Worm (Caenorhabditis elegans) whole organism, L1 larva: Measurements from ENCODE around the gene rad-50.

Experiments used
- C04F5.9 ChIP-seq: sonication (generic microtip); optimal IDR thresholded peaks from 2 replicates; lab custom pipeline; 2016; ENCODE audit warnings: missing genetic modification characterization, missing compliant biosample characterization
- alr-1 ChIP-seq: fragments of 200-800 bp; sonication (Bioruptor generic); optimal IDR thresholded peaks from 2 replicates; lab custom pipeline; 2018; ENCODE audit warnings: borderline replicate concordance, mild to moderate bottlenecking, missing genetic modification characterization, missing compliant biosample characterization
- aly-2 ChIP-seq: fragments of 150-350 bp; optimal IDR thresholded peaks from 2 replicates; lab custom pipeline; 2014; ENCODE audit warnings: missing biosample characterization, missing genetic modification characterization
- ama-1 ChIP-seq: fragments of 150-350 bp; optimal IDR thresholded peaks from 2 replicates; lab custom pipeline; 2014
- blmp-1 ChIP-seq: fragments of 150-350 bp; optimal IDR thresholded peaks from 2 replicates; lab custom pipeline; 2014; ENCODE audit warnings: missing biosample characterization, missing genetic modification characterization
- ceh-82 ChIP-seq, 3 experiments: fragments of 150-350 bp in 1 of 3; sonication (generic microtip) in 2 of 3; optimal IDR thresholded peaks; 2 replicates each; lab custom pipeline; 2014 to 2017; ENCODE audit warnings: missing biosample characterization in 3 of 3, missing genetic modification characterization in 3 of 3
- ceh-88 ChIP-seq: fragments of 200-800 bp; sonication (Bioruptor generic); IDR thresholded peaks from 2 replicates; pipeline ENCODE4 v1.3.6; 2022; ENCODE audit warnings: missing genetic modification characterization, missing compliant biosample characterization
- ces-1 ChIP-seq: fragments of 150-350 bp; optimal IDR thresholded peaks from 2 replicates; lab custom pipeline; 2014; ENCODE audit warnings: missing biosample characterization, missing genetic modification reagents, missing genetic modification characterization
- dpl-1 ChIP-seq, 3 experiments: fragments of 150-350 bp in 2 of 3; sonication (generic microtip) in 1 of 3; optimal IDR thresholded peaks; 2 replicates each; lab custom pipeline; 2014 to 2017; ENCODE audit warnings: missing biosample characterization in 3 of 3, missing genetic modification characterization in 3 of 3, missing genetic modification reagents in 3 of 3
- efl-1 ChIP-seq, 4 experiments: fragments of 150-350 bp; optimal IDR thresholded peaks in 3 of 4; peaks in 1 of 4; 1 replicate in 1 of 4; 2 replicates in 3 of 4; lab custom pipeline; 2014; ENCODE audit warnings: missing biosample characterization in 2 of 4, missing genetic modification characterization in 2 of 4, missing genetic modification reagents in 2 of 4
- elt-3 ChIP-seq, 6 experiments: fragments of 150-350 bp in 1 of 6; sonication (generic microtip); optimal IDR thresholded peaks; 2 replicates each; lab custom pipeline; 2017 to 2018; ENCODE audit warnings: missing biosample characterization in 6 of 6, missing genetic modification characterization in 6 of 6, inconsistent platforms in 1 of 6
- ets-5 ChIP-seq: fragments of 200-800 bp; sonication (Bioruptor generic); IDR thresholded peaks from 2 replicates; pipeline ENCODE4 v1.3.6; 2022; ENCODE audit warnings: missing genetic modification characterization, missing compliant biosample characterization
- fkh-10 ChIP-seq: sonication (generic microtip); optimal IDR thresholded peaks from 2 replicates; lab custom pipeline; 2017; ENCODE audit warnings: missing biosample characterization, missing genetic modification reagents, missing genetic modification characterization
- grh-1 ChIP-seq: fragments of 200-800 bp; sonication (Bioruptor generic); IDR thresholded peaks from 2 replicates; pipeline ENCODE4 v1.3.6; 2022; ENCODE audit warnings: missing genetic modification reagents, missing genetic modification characterization, missing compliant biosample characterization
- hlh-17 ChIP-seq: fragments of 200-800 bp; sonication (Bioruptor generic); optimal IDR thresholded peaks from 2 replicates; lab custom pipeline; 2018; ENCODE audit warnings: missing genetic modification characterization, mild to moderate bottlenecking, missing compliant biosample characterization, moderate library complexity, borderline replicate concordance
- hpl-2 ChIP-seq: fragments of 150-350 bp; optimal IDR thresholded peaks from 2 replicates; lab custom pipeline; 2014; ENCODE audit warnings: missing biosample characterization, missing genetic modification reagents, missing genetic modification characterization
- irx-1 ChIP-seq: sonication (generic microtip); optimal IDR thresholded peaks from 2 replicates; lab custom pipeline; 2016; ENCODE audit warnings: missing genetic modification characterization, missing compliant biosample characterization
- isw-1 ChIP-seq: fragments of 200-800 bp; sonication (Bioruptor generic); IDR thresholded peaks from 2 replicates; pipeline ENCODE4 v1.3.6; 2022; ENCODE audit warnings: missing genetic modification characterization, missing compliant biosample characterization
- jun-1 ChIP-seq: fragments of 150-350 bp; optimal IDR thresholded peaks from 2 replicates; lab custom pipeline; 2014; ENCODE audit warnings: missing biosample characterization, missing genetic modification reagents, missing genetic modification characterization
- lin-13 ChIP-seq: fragments of 150-350 bp; optimal IDR thresholded peaks from 2 replicates; lab custom pipeline; 2014; ENCODE audit warnings: missing biosample characterization, missing genetic modification reagents, missing genetic modification characterization
- lin-14 ChIP-seq: fragments of 200-800 bp; sonication (Bioruptor generic); optimal IDR thresholded peaks from 2 replicates; lab custom pipeline; 2018; ENCODE audit warnings: mild to moderate bottlenecking, missing genetic modification characterization, moderate library complexity, missing compliant biosample characterization
- lin-15B ChIP-seq: fragments of 150-350 bp; sonication (generic microtip); optimal IDR thresholded peaks from 3 replicates; lab custom pipeline; 2014; ENCODE audit warnings: missing biosample characterization, missing genetic modification characterization
- lsy-2 ChIP-seq, 2 experiments: fragments of 150-350 bp; optimal IDR thresholded peaks; 2 replicates each; lab custom pipeline; 2014; ENCODE audit warnings: missing biosample characterization in 2 of 2, missing genetic modification characterization in 2 of 2
- mab-9 ChIP-seq: fragments of 200-800 bp; sonication (Bioruptor generic); IDR thresholded peaks from 2 replicates; pipeline ENCODE4 v1.3.6; 2022; ENCODE audit warnings: missing genetic modification reagents, missing genetic modification characterization, missing compliant biosample characterization
- mdl-1 ChIP-seq, 2 experiments: fragments of 150-350 bp; optimal IDR thresholded peaks; 2 replicates each; lab custom pipeline; 2014 to 2017; ENCODE audit warnings: missing biosample characterization in 2 of 2, missing genetic modification characterization in 2 of 2, inconsistent platforms in 1 of 2
- mep-1 ChIP-seq: fragments of 150-350 bp; optimal IDR thresholded peaks from 2 replicates; lab custom pipeline; 2014; ENCODE audit warnings: missing biosample characterization, missing genetic modification characterization
- nhr-11 ChIP-seq: fragments of 150-350 bp; optimal IDR thresholded peaks from 2 replicates; lab custom pipeline; 2014; ENCODE audit warnings: missing biosample characterization, missing genetic modification characterization
- nhr-12 ChIP-seq: sonication (generic microtip); optimal IDR thresholded peaks from 2 replicates; lab custom pipeline; 2017; ENCODE audit warnings: missing biosample characterization, missing genetic modification characterization
- nhr-19 ChIP-seq: fragments of 200-800 bp; sonication (Bioruptor generic); conservative IDR thresholded peaks from 2 replicates; pipeline ENCODE4 v1.3.6; 2022; ENCODE audit warnings: missing genetic modification characterization, missing compliant biosample characterization
- nhr-20 ChIP-seq: sonication (generic microtip); optimal IDR thresholded peaks from 2 replicates; lab custom pipeline; 2016; ENCODE audit warnings: mild to moderate bottlenecking, missing genetic modification characterization, missing compliant biosample characterization
- nhr-237 ChIP-seq: fragments of 150-350 bp; optimal IDR thresholded peaks from 2 replicates; lab custom pipeline; 2014; ENCODE audit warnings: missing biosample characterization, missing genetic modification characterization
- nhr-28 ChIP-seq: fragments of 150-350 bp; optimal IDR thresholded peaks from 2 replicates; lab custom pipeline; 2014; ENCODE audit warnings: missing biosample characterization, missing genetic modification characterization
- nhr-76 ChIP-seq: sonication (generic microtip); optimal IDR thresholded peaks from 2 replicates; lab custom pipeline; 2017; ENCODE audit warnings: missing biosample characterization, missing genetic modification characterization
- nhr-77 ChIP-seq: fragments of 150-350 bp; optimal IDR thresholded peaks from 2 replicates; lab custom pipeline; 2014; ENCODE audit warnings: missing biosample characterization, missing genetic modification characterization
- nhr-85 ChIP-seq: sonication (generic microtip); peaks from one replicate; lab custom pipeline; 2016; ENCODE audit warnings: missing genetic modification characterization, inconsistent platforms, missing compliant biosample characterization
- pag-3 ChIP-seq: sonication (generic microtip); optimal IDR thresholded peaks from 2 replicates; lab custom pipeline; 2017; ENCODE audit warnings: missing genetic modification characterization, mild to moderate bottlenecking, missing compliant biosample characterization, antibody characterized with exemption, borderline replicate concordance; ENCODE audit not compliant: insufficient read depth
- pqm-1 ChIP-seq: sonication (generic microtip); optimal IDR thresholded peaks from 3 replicates; lab custom pipeline; 2017; ENCODE audit warnings: missing biosample characterization, missing genetic modification characterization
- snu-23 ChIP-seq: sonication (generic microtip); optimal IDR thresholded peaks from 2 replicates; lab custom pipeline; 2016; ENCODE audit warnings: missing genetic modification characterization, missing compliant biosample characterization
- sptf-1 ChIP-seq: fragments of 150-350 bp; optimal IDR thresholded peaks from 2 replicates; lab custom pipeline; 2014; ENCODE audit warnings: missing biosample characterization, missing genetic modification characterization
- swsn-7 ChIP-seq: sonication (generic microtip); optimal IDR thresholded peaks from 2 replicates; lab custom pipeline; 2016; ENCODE audit warnings: missing genetic modification characterization, missing compliant biosample characterization
- unc-130 ChIP-seq: fragments of 150-350 bp; optimal IDR thresholded peaks from 2 replicates; lab custom pipeline; 2017; ENCODE audit warnings: missing biosample characterization, missing genetic modification characterization, inconsistent platforms
- unc-30 ChIP-seq: sonication (generic microtip); optimal IDR thresholded peaks from 2 replicates; lab custom pipeline; 2017; ENCODE audit warnings: missing biosample characterization, missing genetic modification characterization
- unc-86 ChIP-seq: sonication (generic microtip); optimal IDR thresholded peaks from 2 replicates; lab custom pipeline; 2016; ENCODE audit warnings: missing genetic modification characterization, missing compliant biosample characterization
- xbp-1 ChIP-seq: sonication (generic microtip); optimal IDR thresholded peaks from 2 replicates; lab custom pipeline; 2016; ENCODE audit warnings: missing genetic modification characterization, missing compliant biosample characterization

rad-50 gene

ce11 chrV:12245777-12246452 is 469 bp downstream of the rad-50 start (continued):
- TF ChIP-seq alr-1 (tag; lab: Kevin White, UChicago) (no peak), lin-13 (GFP tag; lab: Kevin White, UChicago) (no peak), isw-1 (GFP tag; lab: Robert Waterston, UW) (no peak), fkh-10 (GFP tag; lab: Kevin White, UChicago) (no peak), snu-23 (GFP tag; lab: Kevin White, UChicago) (peak; percentile 37), nhr-77 (tag; lab: Kevin White, UChicago) (no peak), nhr-85 (tag; lab: Kevin White, UChicago) (peak; percentile 64), mep-1 (tag; lab: Kevin White, UChicago) (peak; percentile 25), pag-3 (tag; lab: Kevin White, UChicago) (no peak), ceh-82 (tag; optimal IDR thresholded peaks at IDR 0.05; lab: Kevin White, UChicago) (no peak), C04F5.9 (tag; lab: Kevin White, UChicago) (no peak), blmp-1 (tag; lab: Kevin White, UChicago) (peak; percentile 36), swsn-7 (no peak), ama-1 (lab: Kevin White, UChicago) (no peak), hpl-2 (GFP tag; lab: Kevin White, UChicago) (no peak), pqm-1 (tag; lab: Kevin White, UChicago) (no peak)
- TF ChIP-seq, all 84 proteins: peak for 8

- TF ChIP-seq nhr-12 (tag; lab: Kevin White, UChicago) (no peak), nhr-237 (tag; lab: Kevin White, UChicago) (no peak), nhr-28 (tag; lab: Kevin White, UChicago) (no peak), nhr-20 (tag; lab: Kevin White, UChicago) (no peak), nhr-11 (tag; lab: Kevin White, UChicago) (no peak), blmp-1 (tag; lab: Kevin White, UChicago) (no peak), jun-1 (tag; lab: Kevin White, UChicago) (no peak), nhr-76 (tag; lab: Kevin White, UChicago) (no peak), xbp-1 (tag; lab: Kevin White, UChicago) (no peak), ets-5 (no peak), unc-130 (no peak), irx-1 (tag; lab: Kevin White, UChicago) (no peak), ama-1 (lab: Kevin White, UChicago) (no peak)
Observed at ce11 chrV:12251041-12251440, 5.6 kb downstream of the rad-50 start, which contains the start of gene T04H1.5. TSS of gene T04H1.5 (plus strand) at chrV:12251341.

DNA sequence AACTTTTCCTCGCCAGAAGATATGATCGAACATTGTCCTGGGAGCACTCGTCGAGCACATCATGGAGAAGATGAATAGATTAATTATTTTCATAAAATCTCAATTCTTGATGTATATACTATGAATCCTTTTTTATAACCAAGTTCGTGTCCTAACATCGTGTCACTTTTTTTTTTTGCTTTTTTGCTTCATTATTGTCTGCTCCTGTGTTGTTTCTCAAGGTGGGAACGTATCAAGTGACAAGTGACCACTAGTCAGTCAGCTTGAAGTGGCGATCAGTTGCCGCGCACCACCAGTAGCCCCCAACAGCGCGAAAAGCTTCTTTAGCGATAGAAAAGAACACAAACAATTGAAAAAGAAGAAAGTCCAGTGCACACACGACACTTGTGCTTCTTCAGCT is 6.8 kb downstream of the rad-50 start, which contains the start of gene lrx-1:
Gene lrx-1, plus strand, starts transcription at position 301 of the 400 bp plus-strand sequence.
- no peak for TF ChIP-seq sptf-1 (tag; lab: Kevin White, UChicago)
- TF ChIP-seq nhr-12 (tag; lab: Kevin White, UChicago): no peak
- TF ChIP-seq ceh-88: no peak
- no peak for TF ChIP-seq efl-1 (optimal IDR thresholded peaks at IDR 0.05; lab: Kevin White, UChicago)
- no peak for TF ChIP-seq efl-1 (GFP tag; optimal IDR thresholded peaks at IDR 0.05 in 1 of 2; lab: Kevin White, UChicago)

DNA sequence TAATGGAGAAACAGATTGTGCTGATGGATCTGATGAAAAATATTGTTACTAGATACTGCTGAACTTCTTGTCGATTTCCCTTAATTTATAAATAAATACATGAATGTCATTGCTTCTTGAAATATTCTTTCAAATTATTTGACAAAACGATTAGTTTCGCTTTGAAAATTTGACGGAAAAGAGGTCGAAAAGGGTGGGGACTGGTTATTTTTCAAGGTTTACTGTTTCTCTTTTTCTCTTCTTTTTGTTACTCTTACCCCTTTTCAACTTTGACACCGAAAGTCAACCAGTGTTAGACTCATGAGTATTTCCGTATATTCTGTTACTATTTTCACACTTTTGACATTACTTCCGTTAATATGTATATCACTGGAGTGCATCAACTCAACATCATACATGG is 9.9 kb downstream of the rad-50 start, which contains the start of gene T04H1.12:
Gene T04H1.12, plus strand, starts transcription at position 301 of the 400 bp plus-strand sequence.
- TF ChIP-seq mab-9 (GFP tag; lab: Robert Waterston, UW) (no peak), aly-2 (no peak), unc-86 (tag; lab: Kevin White, UChicago) (no peak), grh-1 (GFP tag; lab: Robert Waterston, UW) (no peak), pag-3 (tag; lab: Kevin White, UChicago) (no peak), ama-1 (lab: Kevin White, UChicago) (no peak), unc-30 (tag; lab: Kevin White, UChicago) (no peak), lin-15B (tag; lab: Kevin White, UChicago) (no peak), elt-3 (tag; optimal IDR thresholded peaks at IDR 0.05; lab: Kevin White, UChicago) (no peak), hlh-17 (GFP tag; lab: Kevin White, UChicago) (no peak), lsy-2 (tag; optimal IDR thresholded peaks at IDR 0.05; lab: Kevin White, UChicago) (no peak), fkh-10 (GFP tag; lab: Kevin White, UChicago) (no peak), mdl-1 (tag; optimal IDR thresholded peaks at IDR 0.05; lab: Kevin White, UChicago) (no peak), ces-1 (no peak), lin-14 (GFP tag; lab: Kevin White, UChicago) (no peak), dpl-1 (GFP tag; optimal IDR thresholded peaks at IDR 0.05; lab: Kevin White, UChicago) (no peak), nhr-19 (GFP tag; lab: Robert Waterston, UW) (no peak)
